Fruit fly (Drosophila melanogaster): ENCODE results near the gene CG7884.

The CG7884 gene

DNA sequence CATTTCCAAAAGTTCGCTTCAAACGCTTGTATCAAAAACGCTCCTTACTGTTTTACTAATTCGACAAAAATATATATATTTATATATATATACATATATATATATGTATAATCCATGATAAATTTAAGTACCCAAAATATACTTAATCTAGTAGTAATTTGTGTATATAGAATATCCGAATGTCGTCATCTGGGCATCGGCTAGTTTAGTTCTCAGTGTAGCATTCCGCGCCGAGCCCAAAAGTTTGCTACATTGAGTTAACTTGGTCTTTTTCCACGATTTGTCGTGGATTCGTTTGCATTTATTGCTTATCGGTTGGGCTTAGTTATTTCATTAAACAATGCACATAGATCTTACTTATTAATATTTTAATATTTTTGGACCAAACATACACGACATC is 60.8 kb downstream of the CG7884 start (continued):
- TF ChIP-seq Asciz (GFP tag; optimal IDR thresholded peaks at IDR 0.05) (no peak), grau (tag; optimal IDR thresholded peaks at IDR 0.05) (peak; percentile 26), ATbp (GFP tag; optimal IDR thresholded peaks at IDR 0.05) (peak; percentile 32), CG14014 (GFP tag; IDR thresholded peaks at IDR 0.05) (0 out of 2 replicates have a peak, but pooled peaks have one; percentile 22), Dek (tag; optimal IDR thresholded peaks at IDR 0.05) (no peak), schlank (tag; optimal IDR thresholded peaks at IDR 0.05) (no peak), CG16779 (GFP tag; IDR thresholded peaks at IDR 0.05) (no peak), phol (tag; optimal IDR thresholded peaks at IDR 0.05) (peak; percentile 31), pb (GFP tag; optimal IDR thresholded peaks at IDR 0.05) (no peak)

- TF ChIP-seq CG30403 (GFP tag; optimal IDR thresholded peaks at IDR 0.05) (no peak), CG18599 (GFP tag; optimal IDR thresholded peaks at IDR 0.05) (peak; percentile 3), GATAe (GFP tag; conservative IDR thresholded peaks at IDR 0.05) (0 out of 2 replicates have a peak, but pooled peaks have one; percentile 40), Hey (tag; optimal IDR thresholded peaks at IDR 0.05) (peak; percentile 73), CG8281 (tag; optimal IDR thresholded peaks at IDR 0.05) (peak; percentile 97), Trl (optimal IDR thresholded peaks at IDR 0.05) (no peak), Trl (GFP tag; optimal IDR thresholded peaks at IDR 0.05) (no peak), CG34376 (GFP tag; optimal IDR thresholded peaks at IDR 0.05) (peak; percentile 48), mirr (GFP tag; optimal IDR thresholded peaks at IDR 0.05) (peak; percentile 47), grn (GFP tag; optimal IDR thresholded peaks at IDR 0.05) (peak; percentile 77), rib (GFP tag; IDR thresholded peaks at IDR 0.05) (0 out of 2 replicates have a peak, but pooled peaks have one; percentile 45), BtbVII (GFP tag; optimal IDR thresholded peaks at IDR 0.05) (peak; percentile 26), exex (tag; optimal IDR thresholded peaks at IDR 0.05) (peak; percentile 77), CG14667 (GFP tag; IDR thresholded peaks at IDR 0.05) (no peak), chinmo (GFP tag; IDR thresholded peaks at IDR 0.05; ENCODE audit: partially characterized antibody) (peak; percentile 70; the same call in 1 of the 4 replicates), Nf-YA (GFP tag; IDR thresholded peaks at IDR 0.05) (no peak), HmgZ (tag; optimal IDR thresholded peaks at IDR 0.05) (peak; percentile 22), Bdp1 (GFP tag; optimal IDR thresholded peaks at IDR 0.05) (no peak), CG4707 (GFP tag; optimal IDR thresholded peaks at IDR 0.05) (no peak), CG11456 (GFP tag; IDR thresholded peaks at IDR 0.05) (no peak), CG31224 (GFP tag; IDR thresholded peaks at IDR 0.05) (no peak), sug (tag; optimal IDR thresholded peaks at IDR 0.05) (peak; percentile 93), cwo (GFP tag; optimal IDR thresholded peaks at IDR 0.05) (peak; percentile 40), sd (tag; optimal IDR thresholded peaks at IDR 0.05) (peak; percentile 20), Pdp1 (GFP tag; optimal IDR thresholded peaks at IDR 0.05) (peak in 1 of 2 experiments; percentile 10)
These were observed 65.0 kb downstream of the CG7884 start for dm6 chrX:19285441-19285840.

Data from whole organism, embryonic.